Fruit fly (Drosophila melanogaster): ENCODE measurements around the gene CG31810.

Gene CG31810

dm6 chr2L:16803638-16804037, 48.5 kb downstream of the CG31810 start:
- TF ChIP-seq toe (GFP tag; optimal IDR thresholded peaks at IDR 0.05) = no peak
- TF ChIP-seq ovo (GFP tag; optimal IDR thresholded peaks at IDR 0.05) = no peak
- TF ChIP-seq Clk (GFP tag; optimal IDR thresholded peaks at IDR 0.05) = no peak
- TF ChIP-seq cnc (optimal IDR thresholded peaks at IDR 0.05) = no peak
- TF ChIP-seq CG7045 (GFP tag; optimal IDR thresholded peaks at IDR 0.05) = no peak
- TF ChIP-seq CG11617 (GFP tag; optimal IDR thresholded peaks at IDR 0.05) = no peak
- no peak for TF ChIP-seq CG33017 (tag; optimal IDR thresholded peaks at IDR 0.05)
- TF ChIP-seq CG14711 (tag; optimal IDR thresholded peaks at IDR 0.05) = no peak
- no peak for TF ChIP-seq CG12768 (GFP tag; optimal IDR thresholded peaks at IDR 0.05)
- no peak for TF ChIP-seq tj (GFP tag; optimal IDR thresholded peaks at IDR 0.05)
- no peak for TF ChIP-seq bab1 (GFP tag; optimal IDR thresholded peaks at IDR 0.05)
- no peak for TF ChIP-seq kay (GFP tag; ENCODE audit: borderline replicate concordance)
- no peak for TF ChIP-seq CG7101 (tag; optimal IDR thresholded peaks at IDR 0.05)
- no peak for TF ChIP-seq Hr96 (GFP tag; optimal IDR thresholded peaks at IDR 0.05)
- TF ChIP-seq pad (GFP tag; optimal IDR thresholded peaks at IDR 0.05) = no peak
- TF ChIP-seq cic (GFP tag; optimal IDR thresholded peaks at IDR 0.05) = no peak
- TF ChIP-seq Crg-1 (GFP tag; optimal IDR thresholded peaks at IDR 0.05) = no peak
- no peak for TF ChIP-seq CG5204 (GFP tag; optimal IDR thresholded peaks at IDR 0.05)
- no peak for TF ChIP-seq Mnt (GFP tag; optimal IDR thresholded peaks at IDR 0.05)
- no peak for TF ChIP-seq CG1620 (GFP tag; optimal IDR thresholded peaks at IDR 0.05)

dm6 chr2L:16801578-16802152, 50.5 kb downstream of the CG31810 start:
- TF ChIP-seq kay (GFP tag; ENCODE audit: borderline replicate concordance) = peak; percentile 42
- TF ChIP-seq CG7101 (tag; optimal IDR thresholded peaks at IDR 0.05) = no peak
- TF ChIP-seq tj (GFP tag; optimal IDR thresholded peaks at IDR 0.05) = no peak
- no peak for TF ChIP-seq Mnt (GFP tag; optimal IDR thresholded peaks at IDR 0.05)

- peak; percentile 9 for TF ChIP-seq Mnt (GFP tag; optimal IDR thresholded peaks at IDR 0.05)
- no peak for TF ChIP-seq CG1620 (GFP tag; optimal IDR thresholded peaks at IDR 0.05)
These were observed 52.7 kb downstream of the CG31810 start for dm6 chr2L:16799496-16799895.

All from whole organism, adult.